Worm (Caenorhabditis elegans) whole organism, L2 larva: ENCODE data around the gene clc-25.

Source experiments
- C34F6.9 ChIP-seq: fragments of 150-350 bp; optimal IDR thresholded peaks from 2 replicates; lab custom pipeline; 2014; ENCODE audit warnings: missing biosample characterization, missing genetic modification characterization
- lsy-2 ChIP-seq, 2 experiments: fragments of 150-350 bp in 1 of 2; sonication (generic microtip) in 1 of 2; optimal IDR thresholded peaks; 2 replicates each; lab custom pipeline; 2014 to 2017; ENCODE audit warnings: missing biosample characterization in 2 of 2, missing genetic modification characterization in 2 of 2
- mab-5 ChIP-seq: fragments of 150-350 bp; optimal IDR thresholded peaks from 2 replicates; lab custom pipeline; 2014; ENCODE audit warnings: missing biosample characterization, missing genetic modification characterization
- mbf-1 ChIP-seq: sonication (generic microtip); optimal IDR thresholded peaks from 2 replicates; lab custom pipeline; 2017; ENCODE audit warnings: missing biosample characterization, missing genetic modification characterization
- nhr-11 ChIP-seq: fragments of 150-350 bp; optimal IDR thresholded peaks from 2 replicates; lab custom pipeline; 2014; ENCODE audit warnings: missing biosample characterization, missing genetic modification characterization
- unc-39 ChIP-seq: fragments of 150-350 bp; optimal IDR thresholded peaks from 2 replicates; lab custom pipeline; 2014; ENCODE audit warnings: missing biosample characterization, missing genetic modification characterization

Gene clc-25

DNA sequence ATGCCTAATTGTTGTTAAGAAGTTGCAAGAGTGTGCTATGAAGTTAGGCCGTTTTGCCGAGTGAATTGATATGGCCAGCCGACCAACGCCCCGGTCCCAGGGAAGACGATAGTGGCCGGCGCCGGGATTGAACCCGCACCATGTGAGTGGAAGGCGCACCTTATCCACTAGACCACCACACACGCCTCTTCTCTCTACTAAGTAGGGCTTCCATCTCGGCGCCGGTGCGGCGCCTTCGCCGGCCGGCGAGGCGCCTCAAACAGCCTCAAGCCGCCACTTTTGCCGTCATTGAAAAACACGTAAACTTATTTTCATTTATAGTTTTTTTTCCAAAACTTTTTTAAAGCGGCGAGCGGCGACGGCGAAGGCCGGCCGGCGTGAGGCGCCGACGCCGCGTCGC lies 47.3 kb downstream of the clc-25 start:
- no peak for TF ChIP-seq unc-39 (tag; lab: Kevin White, UChicago)
- no peak for TF ChIP-seq mbf-1 (tag; lab: Kevin White, UChicago)
- TF ChIP-seq mab-5 (tag; lab: Kevin White, UChicago), result no peak
- no peak for TF ChIP-seq C34F6.9 (tag; lab: Kevin White, UChicago)
- no peak for TF ChIP-seq lsy-2 (tag; optimal IDR thresholded peaks at IDR 0.05; lab: Kevin White, UChicago)
- TF ChIP-seq nhr-11, result no peak
